Fruit fly (Drosophila melanogaster): Measurements from ENCODE around the gene CG31142.

The CG31142 gene

dm6 chr3R:23902034-23902433 lies 27.0 kb upstream of the CG31142 start (continued):
- TF ChIP-seq OdsH (GFP tag; optimal IDR thresholded peaks at IDR 0.05), result no peak
- TF ChIP-seq CG10631 (GFP tag; optimal IDR thresholded peaks at IDR 0.05), result peak; percentile 12
- no peak for TF ChIP-seq Hr38 (GFP tag; optimal IDR thresholded peaks at IDR 0.05)
- TF ChIP-seq CG11902 (GFP tag; optimal IDR thresholded peaks at IDR 0.05), result no peak
- TF ChIP-seq CG11762 (GFP tag; optimal IDR thresholded peaks at IDR 0.05; ENCODE audit: insufficient read depth), result no peak
- no peak for TF ChIP-seq vri (GFP tag; optimal IDR thresholded peaks at IDR 0.05)
- TF ChIP-seq salr (GFP tag; optimal IDR thresholded peaks at IDR 0.05), result peak in 1 of 2 experiments; percentile 1
- TF ChIP-seq CG1621 (tag; optimal IDR thresholded peaks at IDR 0.05), result no peak
- no peak for TF ChIP-seq CG6163 (GFP tag; IDR thresholded peaks at IDR 0.05)
- no peak for TF ChIP-seq fkh (GFP tag; optimal IDR thresholded peaks at IDR 0.05)
- TF ChIP-seq dsx (GFP tag; optimal IDR thresholded peaks at IDR 0.05; ENCODE audit: poor library complexity, severe bottlenecking), result no peak
- no peak for TF ChIP-seq CG7368 (GFP tag; optimal IDR thresholded peaks at IDR 0.05)
- TF ChIP-seq Smox (GFP tag; optimal IDR thresholded peaks at IDR 0.05), result no peak
- TF ChIP-seq CG4318 (GFP tag; optimal IDR thresholded peaks at IDR 0.05), result no peak
- TF ChIP-seq CG3032 (tag; optimal IDR thresholded peaks at IDR 0.05), result no peak
- TF ChIP-seq CG6276 (GFP tag; optimal IDR thresholded peaks at IDR 0.05), result no peak
- TF ChIP-seq ss (GFP tag; optimal IDR thresholded peaks at IDR 0.05), result peak in 1 of 2 experiments; percentile 45
- no peak for TF ChIP-seq esn (GFP tag; optimal IDR thresholded peaks at IDR 0.05)
- no peak for TF ChIP-seq Gug (GFP tag; IDR thresholded peaks at IDR 0.05)
- peak; percentile 15 for TF ChIP-seq CG8632 (GFP tag; optimal IDR thresholded peaks at IDR 0.05)
- TF ChIP-seq CG10669 (GFP tag; optimal IDR thresholded peaks at IDR 0.05), result no peak
- TF ChIP-seq cyc (GFP tag; optimal IDR thresholded peaks at IDR 0.05), result no peak
- no peak for TF ChIP-seq dac (GFP tag; optimal IDR thresholded peaks at IDR 0.05)
- peak; percentile 29 for TF ChIP-seq fd59A (GFP tag; optimal IDR thresholded peaks at IDR 0.05)
- no peak for TF ChIP-seq CG6808 (GFP tag; optimal IDR thresholded peaks at IDR 0.05)
- no peak for TF ChIP-seq CG6854 (GFP tag; optimal IDR thresholded peaks at IDR 0.05)
- no peak for TF ChIP-seq Ets21C (GFP tag; optimal IDR thresholded peaks at IDR 0.05)
- TF ChIP-seq Hr4 (GFP tag; optimal IDR thresholded peaks at IDR 0.05), result no peak
- no peak for TF ChIP-seq Lpt (GFP tag; optimal IDR thresholded peaks at IDR 0.05)
- TF ChIP-seq CG15336 (GFP tag; IDR thresholded peaks at IDR 0.05), result peak; percentile 22; the same call in 1 of the 2 replicates
- TF ChIP-seq Met (GFP tag; optimal IDR thresholded peaks at IDR 0.05), result no peak
- TF ChIP-seq CG6792 (GFP tag; optimal IDR thresholded peaks at IDR 0.05), result peak; percentile 3
- no peak for TF ChIP-seq svp (GFP tag)
- no peak for TF ChIP-seq CG8319 (GFP tag; optimal IDR thresholded peaks at IDR 0.05)
- peak; percentile 20 for TF ChIP-seq achi (GFP tag; optimal IDR thresholded peaks at IDR 0.05)
- no peak for TF ChIP-seq CG32006 (GFP tag; optimal IDR thresholded peaks at IDR 0.05)

dm6 chr3R:23902557-23902956 lies 26.5 kb upstream of the CG31142 start:
- TF ChIP-seq Eip78C (GFP tag), result peak; percentile 12
- no peak for TF ChIP-seq eg (GFP tag; IDR thresholded peaks at IDR 0.05)
- TF ChIP-seq CG6163 (GFP tag; IDR thresholded peaks at IDR 0.05), result 0 out of 3 replicates have a peak, but pooled peaks have one; percentile 18

- TF ChIP-seq Sox14 (GFP tag; optimal IDR thresholded peaks at IDR 0.05), result no peak
- no peak for TF ChIP-seq Lpt (GFP tag; optimal IDR thresholded peaks at IDR 0.05)
- no peak for TF ChIP-seq CG6808 (GFP tag; optimal IDR thresholded peaks at IDR 0.05)
- no peak for TF ChIP-seq CG6276 (GFP tag; optimal IDR thresholded peaks at IDR 0.05)
- no peak for TF ChIP-seq CG3032 (tag; optimal IDR thresholded peaks at IDR 0.05)
- peak; percentile 21 for TF ChIP-seq Eip78C (GFP tag)
These were observed 25.6 kb upstream of the CG31142 start for dm6 chr3R:23903425-23903824.

Measured in whole organism, prepupa.